Worm (Caenorhabditis elegans): ENCODE measurements around the gene R05D3.3.

DNA sequence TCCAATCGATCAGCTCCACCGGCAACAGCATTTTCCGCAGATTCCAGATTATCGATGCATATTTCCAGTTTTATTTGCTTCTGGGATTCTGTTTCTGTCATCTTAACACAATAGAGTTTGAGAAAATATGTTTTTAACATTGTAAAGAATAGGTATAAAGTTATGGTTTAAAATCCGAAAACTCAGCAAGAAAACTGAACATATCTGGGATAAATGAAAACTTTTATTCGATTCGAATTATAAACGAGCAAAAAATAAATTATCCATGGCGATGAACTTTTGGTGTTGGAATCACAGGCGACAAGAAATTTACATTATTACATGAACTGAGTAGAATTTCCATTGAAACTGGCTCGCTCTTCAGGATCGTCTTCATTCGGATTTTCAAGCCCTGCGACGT is 39.7 kb downstream of the R05D3.3 start, which contains the start of gene cutc-1:
- TF ChIP-seq ceh-34 (tag; optimal IDR thresholded peaks at IDR 0.05) (no peak), lin-11 (tag; optimal IDR thresholded peaks at IDR 0.05) (no peak), sdc-2 (tag; optimal IDR thresholded peaks at IDR 0.05) (no peak), nfya-1 (tag; optimal IDR thresholded peaks at IDR 0.05) (no peak), Y22D7AL.16 (tag; optimal IDR thresholded peaks at IDR 0.05) (no peak)
